Fruit fly (Drosophila melanogaster): ENCODE results near the gene CG17010.

DNA sequence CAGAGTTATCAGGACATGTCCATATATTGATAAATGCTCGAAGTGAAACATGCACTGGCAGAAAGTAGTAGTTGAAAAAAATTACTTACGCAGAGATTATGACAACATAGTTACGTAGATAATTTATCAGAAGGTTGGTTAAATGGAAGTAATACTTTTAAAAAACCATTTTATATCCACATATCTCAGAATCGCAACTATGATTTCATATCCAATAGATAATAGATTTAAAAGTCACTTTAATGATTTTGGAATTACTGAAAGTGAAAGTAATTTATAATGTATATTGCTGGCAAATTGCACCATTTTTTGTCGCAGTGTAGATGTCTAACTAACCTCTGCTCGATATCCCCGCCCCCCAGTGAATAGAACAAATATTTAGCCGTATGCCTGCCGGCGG, 19.1 kb upstream of the CG17010 start:
- TF ChIP-seq CG1620 (GFP tag; optimal IDR thresholded peaks at IDR 0.05) (no peak), Clk (GFP tag; optimal IDR thresholded peaks at IDR 0.05) (no peak), CG14711 (tag; optimal IDR thresholded peaks at IDR 0.05) (no peak)

Measured in whole organism, adult.